Worm (Caenorhabditis elegans) whole organism, L4/young adult: Measurements from ENCODE around the gene hot-1.

Experiments used
- dao-5 ChIP-seq: sonication (generic microtip); optimal IDR thresholded peaks from 2 replicates; lab custom pipeline; 2016; ENCODE audit warnings: missing genotype, missing genetic modification characterization, moderate library complexity, missing compliant biosample characterization
- him-1 ChIP-seq: sonication (generic microtip); optimal IDR thresholded peaks from 2 replicates; lab custom pipeline; 2016; ENCODE audit warnings: missing genotype, missing genetic modification reagents, missing genetic modification characterization, missing compliant biosample characterization

ce11 chrV:14579619-14580018 lies 41.3 kb upstream of the hot-1 start, which contains the start of gene gar-3:
- TF ChIP-seq him-1 (tag; lab: Kevin White, UChicago) (no peak), dao-5 (tag; lab: Kevin White, UChicago) (no peak)
